Fruit fly (Drosophila melanogaster) whole organism, embryonic: ENCODE results near the gene CG14022.

Experiments
- ATbp ChIP-seq: fragments of 200-800 bp; sonication (Bioruptor generic); optimal IDR thresholded peaks from 2 replicates; lab custom pipeline; 2017; ENCODE audit warnings: missing biosample characterization, mild to moderate bottlenecking, missing genetic modification characterization, missing genetic modification reagents
- Awh ChIP-seq: fragments of 200-800 bp; sonication (Bioruptor generic); IDR thresholded peaks from 2 replicates; pipeline ENCODE4, ENCODE4 v1.3.6; 2022; ENCODE audit warnings: missing biosample characterization, missing genetic modification characterization
- BtbVII ChIP-seq: fragments of 200-800 bp; sonication (Bioruptor generic); optimal IDR thresholded peaks from 3 replicates; lab custom pipeline; 2017; ENCODE audit warnings: missing biosample characterization, mild to moderate bottlenecking, missing genetic modification characterization
- CG10959 ChIP-seq: fragments of 200-800 bp; sonication (Bioruptor generic); IDR thresholded peaks from 2 replicates; pipeline ENCODE4 v1.3.6; 2022; ENCODE audit warnings: missing biosample characterization, missing genetic modification characterization
- CG10979 ChIP-seq: fragments of 200-800 bp; sonication (Bioruptor generic); optimal IDR thresholded peaks from 2 replicates; lab custom pipeline; 2018; ENCODE audit warnings: missing biosample characterization, mild to moderate bottlenecking, missing genetic modification characterization, moderate library complexity
- CG11723 ChIP-seq: fragments of 200-800 bp; sonication (Bioruptor generic); optimal IDR thresholded peaks from 2 replicates; lab custom pipeline; 2017; ENCODE audit warnings: missing biosample characterization, mild to moderate bottlenecking, missing genetic modification characterization
- CG1603 ChIP-seq: fragments of 200-800 bp; sonication (Bioruptor generic); optimal IDR thresholded peaks from 2 replicates; lab custom pipeline; 2019; ENCODE audit warnings: missing biosample characterization, mild to moderate bottlenecking, missing genetic modification characterization, moderate library complexity
- CG17359 ChIP-seq: fragments of 200-800 bp; sonication (Bioruptor generic); optimal IDR thresholded peaks from 3 replicates; lab custom pipeline; 2018; ENCODE audit warnings: missing biosample characterization, mild to moderate bottlenecking, missing genetic modification characterization, moderate library complexity
- CG17568 ChIP-seq: fragments of 200-800 bp; sonication (Bioruptor generic); optimal IDR thresholded peaks from 2 replicates; lab custom pipeline; 2018; ENCODE audit warnings: missing biosample characterization, mild to moderate bottlenecking, missing genetic modification characterization, moderate library complexity
- CG17912 ChIP-seq: fragments of 200-800 bp; sonication (Bioruptor generic); optimal IDR thresholded peaks from 2 replicates; lab custom pipeline; 2018; ENCODE audit warnings: missing biosample characterization, mild to moderate bottlenecking, missing genetic modification characterization
- CG18262 ChIP-seq: fragments of 200-800 bp; optimal IDR thresholded peaks from 3 replicates; lab custom pipeline; 2019; ENCODE audit warnings: missing biosample characterization, mild to moderate bottlenecking, missing genetic modification characterization, moderate library complexity
- CG2129 ChIP-seq: fragments of 200-800 bp; sonication (Bioruptor generic); IDR thresholded peaks from 2 replicates; pipeline ENCODE4 v1.3.6; 2022; ENCODE audit warnings: missing biosample characterization, missing genetic modification characterization; ENCODE audit not compliant: partially characterized antibody
- CG2199 ChIP-seq: fragments of 200-800 bp; sonication (Bioruptor generic); IDR thresholded peaks from 3 replicates; pipeline ENCODE4 v1.3.6; 2022; ENCODE audit warnings: missing biosample characterization, missing genetic modification characterization
- CG2202 ChIP-seq: fragments of 200-800 bp; sonication (Bioruptor generic); optimal IDR thresholded peaks from 2 replicates; lab custom pipeline; 2018; ENCODE audit warnings: missing biosample characterization, mild to moderate bottlenecking, missing genetic modification characterization
- CG31441 ChIP-seq: fragments of 200-800 bp; sonication (Bioruptor generic); IDR thresholded peaks from 2 replicates; pipeline ENCODE4 v1.3.6; 2022; ENCODE audit warnings: missing biosample characterization, missing genetic modification characterization
- CG32767 ChIP-seq: fragments of 200-800 bp; sonication (Bioruptor generic); IDR thresholded peaks from 2 replicates; pipeline ENCODE4 v1.3.6; 2022; ENCODE audit warnings: missing biosample characterization, missing genetic modification characterization
- CG32772 ChIP-seq: fragments of 200-800 bp; sonication (Bioruptor generic); IDR thresholded peaks from 2 replicates; pipeline ENCODE4 v1.3.6; 2022; ENCODE audit warnings: missing biosample characterization, missing genetic modification characterization
- CG3281 ChIP-seq: fragments of 200-800 bp; sonication (Bioruptor generic); optimal IDR thresholded peaks from 3 replicates; lab custom pipeline; 2017; ENCODE audit warnings: missing biosample characterization, mild to moderate bottlenecking, missing genetic modification characterization
- CG4282 ChIP-seq: fragments of 200-800 bp; sonication (Bioruptor generic); optimal IDR thresholded peaks from 2 replicates; lab custom pipeline; 2016; ENCODE audit warnings: missing biosample characterization, missing genetic modification characterization
- CG5245 ChIP-seq: fragments of 200-800 bp; sonication (Bioruptor generic); optimal IDR thresholded peaks from 3 replicates; lab custom pipeline; 2016; ENCODE audit warnings: missing biosample characterization, missing genetic modification characterization
- CG6175 ChIP-seq: fragments of 200-800 bp; sonication (Bioruptor generic); IDR thresholded peaks from 3 replicates; pipeline ENCODE4 v1.3.6; 2022; ENCODE audit warnings: missing biosample characterization, missing genetic modification characterization
- CG8478 ChIP-seq: fragments of >200 bp; optimal IDR thresholded peaks from 2 replicates; lab custom pipeline; 2018
- CG8765 ChIP-seq: fragments of 200-800 bp; sonication (Bioruptor generic); IDR thresholded peaks from 2 replicates; pipeline ENCODE4 v1.3.6; 2022; ENCODE audit warnings: missing biosample characterization, missing genetic modification characterization
- CG9797 ChIP-seq: fragments of 200-800 bp; sonication (Bioruptor generic); optimal IDR thresholded peaks from 3 replicates; lab custom pipeline; 2018; ENCODE audit warnings: missing biosample characterization, mild to moderate bottlenecking, missing genetic modification characterization
- CoRest ChIP-seq: fragments of 200-800 bp; sonication (Bioruptor generic); optimal IDR thresholded peaks from 3 replicates; lab custom pipeline; 2018; ENCODE audit warnings: missing biosample characterization, mild to moderate bottlenecking, missing genetic modification characterization, moderate library complexity
- D19B ChIP-seq: fragments of 200-800 bp; sonication (Bioruptor generic); optimal IDR thresholded peaks from 2 replicates; lab custom pipeline; 2017; ENCODE audit warnings: missing biosample characterization, mild to moderate bottlenecking, missing genetic modification characterization
- Drgx ChIP-seq: fragments of 200-800 bp; sonication (Bioruptor generic); IDR thresholded peaks from 2 replicates; pipeline ENCODE4 v1.3.6; 2022; ENCODE audit warnings: missing biosample characterization, missing genetic modification characterization
- Eip74EF ChIP-seq, 2 experiments: fragments of 200-800 bp in 1 of 2; fragments of >200 bp in 1 of 2; sonication (Bioruptor generic) in 1 of 2; optimal IDR thresholded peaks; 2 replicates each; lab custom pipeline; 2017 to 2019; ENCODE audit warnings: missing biosample characterization in 2 of 2, missing genetic modification characterization in 2 of 2, mild to moderate bottlenecking in 1 of 2, moderate library complexity in 1 of 2
- Mes4 ChIP-seq: fragments of 200-800 bp; sonication (Bioruptor generic); optimal IDR thresholded peaks from 2 replicates; lab custom pipeline; 2016; ENCODE audit warnings: missing biosample characterization, missing genetic modification characterization
- Nf-YA ChIP-seq: fragments of 200-800 bp; sonication (Bioruptor generic); IDR thresholded peaks from 2 replicates; pipeline ENCODE4 v1.3.6; 2022; ENCODE audit warnings: missing biosample characterization, missing genetic modification characterization
- Side ChIP-seq: fragments of 200-800 bp; sonication (Bioruptor generic); optimal IDR thresholded peaks from 2 replicates; lab custom pipeline; 2016; ENCODE audit warnings: missing biosample characterization, missing genetic modification characterization
- Sin3A ChIP-seq: fragments of >200 bp; optimal IDR thresholded peaks from 2 replicates; lab custom pipeline; 2018
- aop ChIP-seq: fragments of 200-800 bp; sonication (Bioruptor generic); IDR thresholded peaks from 2 replicates; pipeline ENCODE4 v1.3.6; 2022; ENCODE audit warnings: missing biosample characterization, missing genetic modification characterization
- bbx ChIP-seq: fragments of 200-800 bp; sonication (Bioruptor generic); IDR thresholded peaks from 2 replicates; pipeline ENCODE4 v1.3.6; 2022; ENCODE audit warnings: missing biosample characterization, missing genetic modification characterization; ENCODE audit not compliant: partially characterized antibody
- chif ChIP-seq, 2 experiments: fragments of 200-800 bp; sonication (Bioruptor generic); optimal IDR thresholded peaks; 3 replicates each; lab custom pipeline; 2016; ENCODE audit warnings: missing biosample characterization in 2 of 2, missing genetic modification characterization in 2 of 2
- dimm ChIP-seq: fragments of 200-800 bp; sonication (Bioruptor generic); IDR thresholded peaks from 2 replicates; pipeline ENCODE4 v1.3.6; 2022; ENCODE audit warnings: missing biosample characterization, missing genetic modification characterization
- dysf ChIP-seq: fragments of 200-800 bp; sonication (Bioruptor generic); IDR thresholded peaks from 3 replicates; pipeline ENCODE4 v1.3.6; 2022; ENCODE audit warnings: missing biosample characterization, missing genetic modification characterization
- fd64A ChIP-seq: fragments of 200-800 bp; sonication (Bioruptor generic); optimal IDR thresholded peaks from 3 replicates; lab custom pipeline; 2018; ENCODE audit warnings: missing biosample characterization, mild to moderate bottlenecking, missing genetic modification characterization
- fu2 ChIP-seq: fragments of 200-800 bp; sonication (Bioruptor generic); optimal IDR thresholded peaks from 2 replicates; lab custom pipeline; 2016; ENCODE audit warnings: missing biosample characterization, missing genetic modification characterization
- gcm2 ChIP-seq: fragments of 200-800 bp; sonication (Bioruptor generic); optimal IDR thresholded peaks from 2 replicates; lab custom pipeline; 2016; ENCODE audit warnings: missing biosample characterization, missing genetic modification characterization
- h ChIP-seq: fragments of >200 bp; optimal IDR thresholded peaks from 2 replicates; lab custom pipeline; 2017
- ham ChIP-seq: fragments of 200-800 bp; sonication (Bioruptor generic); IDR thresholded peaks from 2 replicates; pipeline ENCODE4 v1.3.6; 2022; ENCODE audit warnings: missing biosample characterization, missing genetic modification characterization
- maf-S ChIP-seq: fragments of 200-800 bp; sonication (Bioruptor generic); optimal IDR thresholded peaks from 2 replicates; lab custom pipeline; 2016; ENCODE audit warnings: missing biosample characterization, missing genetic modification characterization
- mirr ChIP-seq: fragments of 200-800 bp; sonication (Bioruptor generic); optimal IDR thresholded peaks from 3 replicates; lab custom pipeline; 2018; ENCODE audit warnings: missing biosample characterization, mild to moderate bottlenecking, missing genetic modification characterization
- nerfin-2 ChIP-seq: fragments of 200-800 bp; sonication (Bioruptor generic); IDR thresholded peaks from 2 replicates; pipeline ENCODE4 v1.3.6; 2022; ENCODE audit warnings: missing biosample characterization, missing genetic modification characterization; ENCODE audit not compliant: partially characterized antibody
- otp ChIP-seq: fragments of 200-800 bp; sonication (Bioruptor generic); IDR thresholded peaks from 3 replicates; pipeline ENCODE4, ENCODE4 v1.3.6; 2022; ENCODE audit warnings: missing biosample characterization, missing genetic modification characterization
- pb ChIP-seq: fragments of 200-800 bp; sonication (Bioruptor generic); optimal IDR thresholded peaks from 3 replicates; lab custom pipeline; 2016; ENCODE audit warnings: missing biosample characterization, missing genetic modification characterization
- pnt ChIP-seq: fragments of 200-800 bp; sonication (Bioruptor generic); optimal IDR thresholded peaks from 3 replicates; lab custom pipeline; 2016; ENCODE audit warnings: missing biosample characterization, missing genetic modification characterization
- ranshi ChIP-seq: fragments of 200-800 bp; sonication (Bioruptor generic); IDR thresholded peaks from 2 replicates; pipeline ENCODE4 v1.3.6; 2022; ENCODE audit warnings: missing biosample characterization, missing genetic modification characterization
- salm ChIP-seq: fragments of 200-800 bp; sonication (Bioruptor generic); optimal IDR thresholded peaks from 2 replicates; lab custom pipeline; 2018; ENCODE audit warnings: missing biosample characterization, mild to moderate bottlenecking, missing genetic modification characterization
- vnd ChIP-seq: fragments of 200-800 bp; sonication (Bioruptor generic); IDR thresholded peaks from 3 replicates; pipeline ENCODE4 v1.3.6; 2022; ENCODE audit warnings: missing biosample characterization, missing genetic modification characterization; ENCODE audit not compliant: partially characterized antibody

Gene CG14022

DNA sequence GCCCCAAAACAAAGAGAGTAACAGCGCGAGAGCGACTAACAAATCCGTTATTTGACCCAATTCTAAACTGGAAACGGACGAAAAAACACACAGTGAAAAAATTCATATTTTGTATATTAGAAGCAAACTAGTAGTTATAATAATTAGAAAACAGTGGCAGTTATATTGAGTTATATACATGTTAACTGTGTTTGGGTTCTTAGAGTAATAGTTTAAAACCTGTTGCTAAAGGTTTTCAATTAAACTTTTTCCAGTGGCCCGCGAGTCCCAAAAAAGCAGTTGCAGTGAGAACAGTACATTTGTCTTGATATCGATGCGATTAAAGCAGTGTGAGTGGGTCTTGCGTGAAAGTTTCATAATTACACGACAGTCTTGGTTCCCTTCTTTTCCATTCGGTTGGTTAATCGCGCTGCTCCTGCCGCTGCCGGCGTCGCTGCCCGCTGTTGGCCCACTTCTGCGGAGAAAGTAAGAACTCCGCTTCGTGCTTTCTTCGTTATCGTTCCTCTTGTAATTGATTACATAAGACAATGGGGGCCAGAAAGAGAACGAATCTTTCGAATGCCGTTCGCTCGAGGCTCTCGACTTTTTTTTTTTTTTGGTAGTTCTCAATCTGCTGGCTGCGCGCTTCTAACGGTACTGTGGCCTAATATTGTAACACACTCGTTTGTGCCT, 31.3 kb downstream of the CG14022 start (continued):
- no peak; the same call in 1 of the 2 replicates for TF ChIP-seq CG31441 (GFP tag; lab: Robert Waterston, UW)
- no peak for TF ChIP-seq salm
- no peak for TF ChIP-seq Sin3A (lab: Kevin White, UChicago)
- no peak for TF ChIP-seq CG32772 (GFP tag; lab: Robert Waterston, UW)
- TF ChIP-seq dimm = 0 out of 2 replicates have a peak, but pooled peaks have one; percentile 3
- no peak for TF ChIP-seq fu2 (GFP tag; lab: Kevin White, UChicago)
- no peak for TF ChIP-seq Nf-YA (GFP tag; lab: Robert Waterston, UW)
- TF ChIP-seq Mes4 (GFP tag; lab: Kevin White, UChicago) = no peak
- TF ChIP-seq Drgx (GFP tag; lab: Robert Waterston, UW) = peak; percentile 53; the same call in 1 of the 2 replicates
- TF ChIP-seq otp (GFP tag; lab: Robert Waterston, UW) = 0 out of 3 replicates have a peak, but pooled peaks have one; percentile 18
- TF ChIP-seq CoRest (tag; lab: Kevin White, UChicago) = peak; percentile 27
- no peak for TF ChIP-seq h
- no peak for TF ChIP-seq maf-S (GFP tag; lab: Kevin White, UChicago)
- TF ChIP-seq CG1603 = peak; percentile 83
- TF ChIP-seq CG2129 (GFP tag; lab: Robert Waterston, UW) = no peak
- TF ChIP-seq CG2202 (tag; lab: Kevin White, UChicago) = peak; percentile 58
- TF ChIP-seq aop = no peak
- peak; percentile 26 for TF ChIP-seq pnt (GFP tag; lab: Kevin White, UChicago)
- TF ChIP-seq ranshi (GFP tag; lab: Robert Waterston, UW) = peak; percentile 36; the same call in 1 of the 2 replicates
- TF ChIP-seq CG4282 (GFP tag; lab: Kevin White, UChicago) = no peak
- TF ChIP-seq CG17359 (tag; lab: Kevin White, UChicago) = peak; percentile 33
- peak in 1 of 2 experiments; percentile 40 for TF ChIP-seq Eip74EF (GFP tag; optimal IDR thresholded peaks at IDR 0.05; lab: Kevin White, UChicago)
- no peak for TF ChIP-seq CG11723 (GFP tag; lab: Kevin White, UChicago)
- no peak for TF ChIP-seq CG2199
- TF ChIP-seq ATbp (GFP tag; lab: Kevin White, UChicago) = peak; percentile 58
- peak; percentile 19 to 58 for TF ChIP-seq chif (GFP tag; optimal IDR thresholded peaks at IDR 0.05; lab: Kevin White, UChicago)
- peak; percentile 71 for TF ChIP-seq CG18262 (tag; lab: Kevin White, UChicago)
- TF ChIP-seq Side (GFP tag; lab: Kevin White, UChicago) = no peak
- TF ChIP-seq CG8478 (lab: Kevin White, UChicago) = no peak
- no peak for TF ChIP-seq CG3281 (GFP tag; lab: Kevin White, UChicago)
- peak; percentile 79 for TF ChIP-seq CG10979 (tag; lab: Kevin White, UChicago)
- TF ChIP-seq Awh (GFP tag; lab: Robert Waterston, UW) = no peak
- no peak for TF ChIP-seq D19B
- peak; percentile 37 for TF ChIP-seq BtbVII (GFP tag; lab: Kevin White, UChicago)
- no peak for TF ChIP-seq CG5245 (GFP tag; lab: Kevin White, UChicago)
- TF ChIP-seq nerfin-2 (GFP tag; lab: Robert Waterston, UW) = no peak
- no peak for TF ChIP-seq gcm2
- TF ChIP-seq CG9797 = no peak
- no peak for TF ChIP-seq bbx (GFP tag; lab: Robert Waterston, UW)
- peak; percentile 22 for TF ChIP-seq CG17568 (GFP tag; lab: Kevin White, UChicago)
- TF ChIP-seq CG6175 (GFP tag; lab: Robert Waterston, UW) = no peak
- no peak for TF ChIP-seq pb
- TF ChIP-seq CG10959 = no peak
- TF ChIP-seq ham (GFP tag; lab: Robert Waterston, UW) = no peak
- no peak for TF ChIP-seq CG8765 (GFP tag; lab: Robert Waterston, UW)
- TF ChIP-seq CG32767 (GFP tag; lab: Robert Waterston, UW) = no peak
- no peak for TF ChIP-seq vnd (GFP tag; lab: Robert Waterston, UW)
- TF ChIP-seq CG17912 (GFP tag; lab: Kevin White, UChicago) = no peak
- TF ChIP-seq dysf (GFP tag; lab: Robert Waterston, UW) = peak; percentile 24; the same call in 1 of the 3 replicates
- no peak for TF ChIP-seq mirr (GFP tag; lab: Kevin White, UChicago)
- TF ChIP-seq fd64A = no peak
